Worm (Caenorhabditis elegans): ENCODE measurements around the gene R07E5.5.

The R07E5.5 gene

DNA sequence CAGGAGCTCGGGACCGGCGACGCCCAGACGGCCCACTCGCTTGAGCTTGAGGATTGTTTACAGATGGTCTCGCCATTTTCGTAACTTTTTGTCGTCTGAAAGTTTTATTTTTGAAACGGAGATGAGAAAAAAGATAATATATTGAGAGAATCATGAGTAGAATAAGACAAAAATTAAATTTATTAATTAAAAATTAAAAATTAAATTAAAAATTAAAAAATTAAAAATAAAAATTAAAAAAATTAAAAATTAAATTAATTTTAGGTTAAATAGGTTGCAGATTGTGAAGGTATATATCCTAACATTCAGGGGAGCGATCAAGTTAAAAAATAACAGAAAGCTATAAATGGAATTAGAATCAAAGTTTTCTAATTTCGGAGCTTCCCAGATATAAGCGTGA lies 17.5 kb upstream of the R07E5.5 start, which contains the start of gene B0284.3:
TSS of gene B0284.3 (minus strand) at position 101 of the 400 bp plus-strand sequence.
- no peak for TF ChIP-seq Y95B8A.8 (GFP tag; IDR thresholded peaks at IDR 0.05)
- TF ChIP-seq efl-1 (GFP tag; optimal IDR thresholded peaks at IDR 0.05): no peak
- no peak for TF ChIP-seq pbrm-1 (GFP tag; IDR thresholded peaks at IDR 0.05)
- no peak for TF ChIP-seq madf-8 (GFP tag; conservative IDR thresholded peaks at IDR 0.05)
- no peak for TF ChIP-seq nhr-120 (GFP tag; IDR thresholded peaks at IDR 0.05)
- no peak for TF ChIP-seq aptf-2 (GFP tag; conservative IDR thresholded peaks at IDR 0.05)
- no peak for TF ChIP-seq fkh-3 (tag; optimal IDR thresholded peaks at IDR 0.05)
- TF ChIP-seq zim-3 (tag; optimal IDR thresholded peaks at IDR 0.05): no peak
- TF ChIP-seq tbx-9 (tag; optimal IDR thresholded peaks at IDR 0.05; ENCODE audit: borderline replicate concordance): no peak
- TF ChIP-seq egl-44 (GFP tag; IDR thresholded peaks at IDR 0.05): no peak
- no peak for TF ChIP-seq nfya-2 (GFP tag; IDR thresholded peaks at IDR 0.05)
- no peak for TF ChIP-seq nfya-1 (tag; optimal IDR thresholded peaks at IDR 0.05; ENCODE audit: borderline replicate concordance, insufficient read depth)
- TF ChIP-seq dpl-1 (GFP tag; optimal IDR thresholded peaks at IDR 0.05): no peak
- no peak for TF ChIP-seq Y56A3A.18 (GFP tag; IDR thresholded peaks at IDR 0.05)
- TF ChIP-seq Y67H2A.10 (GFP tag; conservative IDR thresholded peaks at IDR 0.05): no peak
- no peak for TF ChIP-seq F39B2.1 (GFP tag; IDR thresholded peaks at IDR 0.05)
- TF ChIP-seq D2030.7 (GFP tag; IDR thresholded peaks at IDR 0.05): no peak

ce11 chrIII:4380835-4381234 lies 16.4 kb upstream of the R07E5.5 start:
- TF ChIP-seq F23B12.7 (tag; optimal IDR thresholded peaks at IDR 0.05; ENCODE audit: insufficient read depth): no peak
- TF ChIP-seq hmg-1.2 (GFP tag; IDR thresholded peaks at IDR 0.05): peak; percentile 69; the same call in 1 of the 2 replicates

- TF ChIP-seq snpc-3.4 (tag; optimal IDR thresholded peaks at IDR 0.05) (no peak), Y67H2A.10 (GFP tag; conservative IDR thresholded peaks at IDR 0.05) (no peak), nfya-1 (tag; optimal IDR thresholded peaks at IDR 0.05; ENCODE audit: borderline replicate concordance, insufficient read depth) (no peak), gei-17 (GFP tag; optimal IDR thresholded peaks at IDR 0.05) (no peak), hlh-26 (GFP tag; conservative IDR thresholded peaks at IDR 0.05) (no peak), let-526 (GFP tag; IDR thresholded peaks at IDR 0.05) (no peak), Y53F4B.3 (GFP tag; IDR thresholded peaks at IDR 0.05) (no peak)
Observed at ce11 chrIII:4381343-4381742, 15.9 kb upstream of the R07E5.5 start, which contains the start of gene pals-27. Gene pals-27, plus strand, starts transcription at chrIII:4381643.

ce11 chrIII:4382118-4382517 lies 15.1 kb upstream of the R07E5.5 start:
- TF ChIP-seq hmg-20 (GFP tag; IDR thresholded peaks at IDR 0.05) (no peak), C17E4.6 (GFP tag; IDR thresholded peaks at IDR 0.05) (no peak), sdz-38 (tag; optimal IDR thresholded peaks at IDR 0.05) (no peak), F10E7.11 (tag; optimal IDR thresholded peaks at IDR 0.05) (no peak), ZK185.1 (tag; optimal IDR thresholded peaks at IDR 0.05; ENCODE audit: poor library complexity, severe bottlenecking) (no peak), F23B12.7 (tag; optimal IDR thresholded peaks at IDR 0.05; ENCODE audit: insufficient read depth) (no peak), lin-35 (GFP tag; optimal IDR thresholded peaks at IDR 0.05) (no peak), ama-1 (optimal IDR thresholded peaks at IDR 0.05) (no peak), ama-1 (GFP tag; optimal IDR thresholded peaks at IDR 0.05) (no peak), nfya-2 (GFP tag; IDR thresholded peaks at IDR 0.05) (no peak), B0019.2 (GFP tag; conservative IDR thresholded peaks at IDR 0.05) (no peak), egrh-3 (GFP tag; IDR thresholded peaks at IDR 0.05) (no peak), egl-18 (GFP tag; IDR thresholded peaks at IDR 0.05) (no peak), rec-8 (tag; optimal IDR thresholded peaks at IDR 0.05) (no peak), B0035.1 (tag; optimal IDR thresholded peaks at IDR 0.05) (no peak), snpc-3.4 (tag; optimal IDR thresholded peaks at IDR 0.05) (no peak), K11D2.4 (GFP tag; IDR thresholded peaks at IDR 0.05) (no peak), F33H1.4 (GFP tag; IDR thresholded peaks at IDR 0.05) (no peak), snpc-1.1 (tag; optimal IDR thresholded peaks at IDR 0.05; ENCODE audit: insufficient read depth) (no peak), pha-4 (tag; optimal IDR thresholded peaks at IDR 0.05) (no peak)
